Fruit fly (Drosophila melanogaster) whole organism, embryonic: ENCODE measurements around the gene Hrd3.

Source experiments
- ATbp ChIP-seq: fragments of 200-800 bp; sonication (Bioruptor generic); optimal IDR thresholded peaks from 2 replicates; lab custom pipeline; 2017; ENCODE audit warnings: missing biosample characterization, mild to moderate bottlenecking, missing genetic modification characterization, missing genetic modification reagents
- Atf6 ChIP-seq: fragments of 200-800 bp; sonication (Bioruptor generic); IDR thresholded peaks from 2 replicates; pipeline ENCODE4 v1.3.6; 2022; ENCODE audit warnings: missing biosample characterization, missing genetic modification characterization
- B-H1 ChIP-seq: fragments of 200-800 bp; sonication (Bioruptor generic); IDR thresholded peaks from 3 replicates; pipeline ENCODE4 v1.3.6; 2022; ENCODE audit warnings: missing biosample characterization, missing genetic modification characterization
- CG10321 ChIP-seq: fragments of 200-800 bp; sonication (Bioruptor generic); IDR thresholded peaks from 2 replicates; pipeline ENCODE4 v1.3.6; 2022; ENCODE audit warnings: missing biosample characterization, missing genetic modification characterization
- CG12299 ChIP-seq: fragments of 200-800 bp; sonication (Bioruptor generic); optimal IDR thresholded peaks from 2 replicates; lab custom pipeline; 2018; ENCODE audit warnings: missing biosample characterization, mild to moderate bottlenecking, missing genetic modification characterization
- CG13624 ChIP-seq: fragments of 200-800 bp; sonication (Bioruptor generic); optimal IDR thresholded peaks from 2 replicates; lab custom pipeline; 2016; ENCODE audit warnings: missing biosample characterization, missing genetic modification characterization
- CG14050 ChIP-seq: fragments of 200-800 bp; sonication (Bioruptor generic); IDR thresholded peaks from 3 replicates; pipeline ENCODE4 v1.3.6; 2022; ENCODE audit warnings: missing biosample characterization, missing genetic modification characterization
- CG14667 ChIP-seq: fragments of 200-800 bp; sonication (Bioruptor generic); IDR thresholded peaks from 2 replicates; pipeline ENCODE4 v1.3.6; 2022; ENCODE audit warnings: missing biosample characterization, missing genetic modification characterization
- CG14860 ChIP-seq: fragments of 200-800 bp; sonication (Bioruptor generic); IDR thresholded peaks from 3 replicates; pipeline ENCODE4 v1.3.6; 2022; ENCODE audit warnings: missing biosample characterization, missing genetic modification characterization; ENCODE audit not compliant: partially characterized antibody
- CG1529 ChIP-seq: fragments of 200-800 bp; sonication (Bioruptor generic); optimal IDR thresholded peaks from 3 replicates; lab custom pipeline; 2018; ENCODE audit warnings: missing biosample characterization, missing genetic modification characterization
- CG17359 ChIP-seq: fragments of 200-800 bp; sonication (Bioruptor generic); optimal IDR thresholded peaks from 3 replicates; lab custom pipeline; 2018; ENCODE audit warnings: missing biosample characterization, mild to moderate bottlenecking, missing genetic modification characterization, moderate library complexity
- CG2202 ChIP-seq: fragments of 200-800 bp; sonication (Bioruptor generic); optimal IDR thresholded peaks from 2 replicates; lab custom pipeline; 2018; ENCODE audit warnings: missing biosample characterization, mild to moderate bottlenecking, missing genetic modification characterization
- CG2875 ChIP-seq: fragments of 200-800 bp; sonication (Bioruptor generic); optimal IDR thresholded peaks from 2 replicates; lab custom pipeline; 2017; ENCODE audit warnings: missing biosample characterization, mild to moderate bottlenecking, missing genetic modification characterization, missing genetic modification reagents
- CG3065 ChIP-seq: fragments of 200-800 bp; sonication (Bioruptor generic); optimal IDR thresholded peaks from 2 replicates; lab custom pipeline; 2016; ENCODE audit warnings: missing biosample characterization, missing genetic modification characterization
- CG31441 ChIP-seq: fragments of 200-800 bp; sonication (Bioruptor generic); IDR thresholded peaks from 2 replicates; pipeline ENCODE4 v1.3.6; 2022; ENCODE audit warnings: missing biosample characterization, missing genetic modification characterization
- CG3281 ChIP-seq: fragments of 200-800 bp; sonication (Bioruptor generic); optimal IDR thresholded peaks from 3 replicates; lab custom pipeline; 2017; ENCODE audit warnings: missing biosample characterization, mild to moderate bottlenecking, missing genetic modification characterization
- CG3995 ChIP-seq: fragments of 200-800 bp; sonication (Bioruptor generic); optimal IDR thresholded peaks from 3 replicates; lab custom pipeline; 2016; ENCODE audit warnings: missing biosample characterization, missing genetic modification characterization
- CG4820 ChIP-seq: fragments of 200-800 bp; sonication (Bioruptor generic); optimal IDR thresholded peaks from 3 replicates; lab custom pipeline; 2016; ENCODE audit warnings: missing biosample characterization, missing genetic modification characterization
- CG6791 ChIP-seq: fragments of 200-800 bp; sonication (Bioruptor generic); IDR thresholded peaks from 3 replicates; pipeline ENCODE4 v1.3.6; 2022; ENCODE audit warnings: missing biosample characterization, missing genetic modification characterization; ENCODE audit not compliant: partially characterized antibody
- CG7987 ChIP-seq: fragments of 200-800 bp; sonication (Bioruptor generic); optimal IDR thresholded peaks from 2 replicates; lab custom pipeline; 2018; ENCODE audit warnings: missing biosample characterization, mild to moderate bottlenecking, missing genetic modification characterization, moderate library complexity
- Camta ChIP-seq: fragments of 200-800 bp; sonication (Bioruptor generic); optimal IDR thresholded peaks from 2 replicates; lab custom pipeline; 2016; ENCODE audit warnings: missing biosample characterization, missing genetic modification characterization
- Dek ChIP-seq: fragments of 200-800 bp; sonication (Bioruptor generic); optimal IDR thresholded peaks from 3 replicates; lab custom pipeline; 2019; ENCODE audit warnings: missing biosample characterization, mild to moderate bottlenecking, missing genetic modification characterization, moderate library complexity
- Elba2 ChIP-seq: fragments of 200-800 bp; sonication (Bioruptor generic); optimal IDR thresholded peaks from 3 replicates; lab custom pipeline; 2016; ENCODE audit warnings: missing biosample characterization, missing genetic modification characterization
- Fer2 ChIP-seq: fragments of 200-800 bp; sonication (Bioruptor generic); optimal IDR thresholded peaks from 2 replicates; lab custom pipeline; 2018; ENCODE audit warnings: missing biosample characterization, mild to moderate bottlenecking, missing genetic modification characterization, moderate library complexity
- H2.0 ChIP-seq: fragments of 200-800 bp; sonication (Bioruptor generic); IDR thresholded peaks from 2 replicates; pipeline ENCODE4 v1.3.6; 2022; ENCODE audit warnings: missing biosample characterization, missing genetic modification characterization
- Hr39 ChIP-seq: fragments of >200 bp; optimal IDR thresholded peaks from 2 replicates; lab custom pipeline; 2017
- MTF-1 ChIP-seq: fragments of 200-800 bp; sonication (Bioruptor generic); optimal IDR thresholded peaks from 2 replicates; lab custom pipeline; 2018; ENCODE audit warnings: missing biosample characterization, mild to moderate bottlenecking, missing genetic modification characterization, borderline replicate concordance
- Mad ChIP-seq: fragments of 200-800 bp; sonication (Bioruptor generic); optimal IDR thresholded peaks from 2 replicates; lab custom pipeline; 2016; ENCODE audit warnings: missing biosample characterization, missing genetic modification characterization
- NFAT ChIP-seq: fragments of 200-800 bp; sonication (Bioruptor generic); IDR thresholded peaks from 2 replicates; pipeline ENCODE4 v1.3.6; 2022; ENCODE audit warnings: missing biosample characterization, missing genetic modification characterization
- NfI ChIP-seq: fragments of 200-800 bp; sonication (Bioruptor generic); optimal IDR thresholded peaks from 3 replicates; lab custom pipeline; 2018; ENCODE audit warnings: missing biosample characterization, mild to moderate bottlenecking, missing genetic modification characterization, moderate library complexity
- Sry-β ChIP-seq: fragments of 200-800 bp; sonication (Bioruptor generic); optimal IDR thresholded peaks from 2 replicates; lab custom pipeline; 2018; ENCODE audit warnings: missing biosample characterization, mild to moderate bottlenecking, missing genetic modification characterization, moderate library complexity
- Vsx1 ChIP-seq: fragments of 200-800 bp; sonication (Bioruptor generic); optimal IDR thresholded peaks from 2 replicates; lab custom pipeline; 2017; ENCODE audit warnings: missing biosample characterization, mild to moderate bottlenecking, missing genetic modification characterization, missing genetic modification reagents
- ash1 ChIP-seq: fragments of 200-800 bp; sonication (Bioruptor generic); optimal IDR thresholded peaks from 2 replicates; lab custom pipeline; 2018; ENCODE audit warnings: missing biosample characterization, mild to moderate bottlenecking, missing genetic modification characterization
- ato ChIP-seq: fragments of 200-800 bp; sonication (Bioruptor generic); IDR thresholded peaks from 2 replicates; pipeline ENCODE4 v1.3.6; 2022; ENCODE audit warnings: missing biosample characterization, missing genetic modification characterization; ENCODE audit not compliant: partially characterized antibody
- chinmo ChIP-seq: fragments of 200-800 bp; sonication (Bioruptor generic); IDR thresholded peaks from 4 replicates; pipeline ENCODE4 v1.3.6; 2022; ENCODE audit warnings: missing biosample characterization, missing genetic modification characterization; ENCODE audit not compliant: partially characterized antibody
- cwo ChIP-seq: fragments of 200-800 bp; sonication (Bioruptor generic); optimal IDR thresholded peaks from 3 replicates; lab custom pipeline; 2017; ENCODE audit warnings: missing biosample characterization, missing genetic modification characterization, mild to moderate bottlenecking, moderate library complexity, missing genetic modification reagents
- emc ChIP-seq: fragments of 200-800 bp; sonication (Bioruptor generic); optimal IDR thresholded peaks from 2 replicates; lab custom pipeline; 2016; ENCODE audit warnings: missing biosample characterization, missing genetic modification characterization
- fd3F ChIP-seq: fragments of 200-800 bp; sonication (Bioruptor generic); optimal IDR thresholded peaks from 2 replicates; lab custom pipeline; 2018; ENCODE audit warnings: missing biosample characterization, mild to moderate bottlenecking, missing genetic modification characterization, moderate library complexity
- fru ChIP-seq: fragments of >200 bp; optimal IDR thresholded peaks from 2 replicates; lab custom pipeline; 2017
- gfzf ChIP-seq: fragments of 200-800 bp; sonication (Bioruptor generic); optimal IDR thresholded peaks from 2 replicates; lab custom pipeline; 2016; ENCODE audit warnings: missing biosample characterization, mild to moderate bottlenecking, missing genetic modification characterization, moderate library complexity
- kay ChIP-seq: fragments of 200-800 bp; sonication (Bioruptor generic); optimal IDR thresholded peaks from 2 replicates; lab custom pipeline; 2016; ENCODE audit warnings: missing biosample characterization, missing genetic modification characterization
- kni ChIP-seq: fragments of 200-800 bp; sonication (Bioruptor generic); optimal IDR thresholded peaks from 3 replicates; lab custom pipeline; 2017; ENCODE audit warnings: mild to moderate bottlenecking, missing biosample characterization, missing genetic modification reagents, missing genetic modification characterization
- nerfin-1 ChIP-seq: fragments of 200-800 bp; sonication (Bioruptor generic); optimal IDR thresholded peaks from 3 replicates; lab custom pipeline; 2019; ENCODE audit warnings: missing biosample characterization, mild to moderate bottlenecking, missing genetic modification characterization, moderate library complexity
- peb ChIP-seq: fragments of 200-800 bp; sonication (Bioruptor generic); IDR thresholded peaks from 2 replicates; pipeline ENCODE4 v1.3.6; 2022; ENCODE audit warnings: missing biosample characterization, missing genetic modification characterization
- pros ChIP-seq: fragments of 200-800 bp; sonication (Bioruptor generic); optimal IDR thresholded peaks from 3 replicates; lab custom pipeline; 2019; ENCODE audit warnings: missing biosample characterization, mild to moderate bottlenecking, missing genetic modification characterization, moderate library complexity
- sens-2 ChIP-seq: fragments of 200-800 bp; sonication (Bioruptor generic); IDR thresholded peaks from 2 replicates; pipeline ENCODE4 v1.3.6; 2022; ENCODE audit warnings: missing biosample characterization, missing genetic modification characterization
- ssp ChIP-seq: fragments of 200-800 bp; sonication (Bioruptor generic); IDR thresholded peaks from 2 replicates; pipeline ENCODE4 v1.3.6; 2022; ENCODE audit warnings: missing biosample characterization, missing genetic modification characterization
- tll ChIP-seq, 2 experiments: fragments of 200-800 bp in 1 of 2; fragments of >200 bp in 1 of 2; sonication (Bioruptor generic) in 1 of 2; optimal IDR thresholded peaks; 2 replicates each; lab custom pipeline; 2017 to 2019; ENCODE audit warnings: missing biosample characterization in 2 of 2, missing genetic modification characterization in 2 of 2, mild to moderate bottlenecking in 1 of 2, moderate library complexity in 1 of 2
- wek ChIP-seq: fragments of 200-800 bp; sonication (Bioruptor generic); optimal IDR thresholded peaks from 3 replicates; lab custom pipeline; 2018; ENCODE audit warnings: missing biosample characterization, mild to moderate bottlenecking, missing genetic modification characterization, moderate library complexity
- wor ChIP-seq: fragments of 200-800 bp; sonication (Bioruptor generic); IDR thresholded peaks from 2 replicates; pipeline ENCODE4 v1.3.6; 2022; ENCODE audit warnings: missing biosample characterization, missing genetic modification characterization
- zen2 ChIP-seq: fragments of 200-800 bp; sonication (Bioruptor generic); IDR thresholded peaks from 3 replicates; pipeline ENCODE4 v1.3.6; 2022; ENCODE audit warnings: missing biosample characterization, missing genetic modification characterization; ENCODE audit not compliant: partially characterized antibody

Gene Hrd3

DNA sequence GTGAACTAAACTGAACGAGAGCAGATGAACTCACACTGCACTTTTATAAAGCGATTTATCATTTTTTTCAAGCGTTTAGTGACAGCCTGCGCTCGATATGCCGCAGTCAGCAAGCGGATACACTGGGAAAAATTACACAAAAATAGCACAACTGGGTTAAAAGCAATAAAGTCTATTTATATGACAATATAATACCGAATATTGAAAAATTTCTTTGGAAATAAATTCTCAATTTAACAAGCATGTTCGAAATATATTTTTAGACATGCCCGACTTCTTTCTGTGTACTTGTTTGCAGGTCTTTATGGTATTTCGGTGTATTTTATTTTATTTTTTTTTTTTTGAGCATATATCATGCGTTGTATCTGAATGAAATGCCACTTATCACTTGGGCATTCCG is 44.5 kb downstream of the Hrd3 start (continued):
- no peak for TF ChIP-seq CG3995 (GFP tag; lab: Kevin White, UChicago)
- no peak for TF ChIP-seq ash1 (GFP tag; lab: Kevin White, UChicago)
- TF ChIP-seq kni (GFP tag; lab: Kevin White, UChicago), result no peak
- TF ChIP-seq Mad (GFP tag; lab: Kevin White, UChicago), result peak; percentile 62
- TF ChIP-seq Atf6 (GFP tag; lab: Robert Waterston, UW), result peak; percentile 53; the same call in 1 of the 2 replicates
- TF ChIP-seq CG10321 (GFP tag; lab: Robert Waterston, UW), result no peak
- peak; percentile 47 for TF ChIP-seq nerfin-1 (tag; lab: Kevin White, UChicago)
- no peak for TF ChIP-seq MTF-1
- peak; percentile 55; the same call in 1 of the 2 replicates for TF ChIP-seq sens-2 (GFP tag; lab: Robert Waterston, UW)
- TF ChIP-seq Camta (GFP tag; lab: Kevin White, UChicago), result peak; percentile 60
- TF ChIP-seq tll (GFP tag; optimal IDR thresholded peaks at IDR 0.05; lab: Kevin White, UChicago), result no peak
- TF ChIP-seq wor (GFP tag; lab: Robert Waterston, UW), result peak; percentile 46; the same call in 1 of the 2 replicates
- no peak for TF ChIP-seq CG7987 (GFP tag; lab: Kevin White, UChicago)
- TF ChIP-seq zen2 (GFP tag; lab: Robert Waterston, UW), result no peak
- TF ChIP-seq kay (GFP tag; lab: Kevin White, UChicago), result peak; percentile 28
- TF ChIP-seq CG13624 (GFP tag; lab: Kevin White, UChicago), result peak; percentile 10
- TF ChIP-seq B-H1 (GFP tag; lab: Robert Waterston, UW), result no peak; the same call in 2 of the 3 replicates
- TF ChIP-seq fru (lab: Kevin White, UChicago), result no peak
- TF ChIP-seq Fer2 (tag; lab: Kevin White, UChicago), result no peak
- peak; percentile 59 for TF ChIP-seq ATbp (GFP tag; lab: Kevin White, UChicago)
- TF ChIP-seq CG4820, result peak; percentile 78
- TF ChIP-seq H2.0 (GFP tag; lab: Robert Waterston, UW), result peak; percentile 57
- TF ChIP-seq chinmo (GFP tag; lab: Robert Waterston, UW), result no peak
- no peak for TF ChIP-seq wek (GFP tag; lab: Kevin White, UChicago)
- peak; percentile 18 for TF ChIP-seq CG3065
- peak; percentile 29 for TF ChIP-seq CG2202 (tag; lab: Kevin White, UChicago)
- TF ChIP-seq cwo (GFP tag; lab: Kevin White, UChicago), result no peak
- TF ChIP-seq CG14050 (GFP tag; lab: Robert Waterston, UW), result no peak
- peak; percentile 55 for TF ChIP-seq CG2875 (GFP tag; lab: Kevin White, UChicago)
- TF ChIP-seq CG6791, result no peak
- no peak for TF ChIP-seq Elba2 (GFP tag; lab: Kevin White, UChicago)
- no peak for TF ChIP-seq emc (GFP tag; lab: Kevin White, UChicago)
- TF ChIP-seq fd3F (GFP tag; lab: Kevin White, UChicago), result peak; percentile 40
- TF ChIP-seq CG17359 (tag; lab: Kevin White, UChicago), result peak; percentile 70
- TF ChIP-seq CG12299, result peak; percentile 2
- no peak for TF ChIP-seq gfzf
- peak; percentile 39 for TF ChIP-seq Vsx1
- TF ChIP-seq NfI (GFP tag; lab: Kevin White, UChicago), result peak; percentile 45
- TF ChIP-seq CG31441 (GFP tag; lab: Robert Waterston, UW), result peak; percentile 74
- TF ChIP-seq pros (GFP tag; lab: Kevin White, UChicago), result no peak
- TF ChIP-seq CG1529 (GFP tag; lab: Kevin White, UChicago), result peak; percentile 51
- TF ChIP-seq CG14860, result no peak
- TF ChIP-seq peb (GFP tag; lab: Robert Waterston, UW), result no peak
- no peak for TF ChIP-seq CG3281
- TF ChIP-seq ssp (GFP tag; lab: Robert Waterston, UW), result 0 out of 2 replicates have a peak, but pooled peaks have one; percentile 24
- no peak for TF ChIP-seq NFAT (GFP tag; lab: Robert Waterston, UW)
- TF ChIP-seq Sry-β (GFP tag; lab: Kevin White, UChicago), result no peak
- TF ChIP-seq Dek (tag; lab: Kevin White, UChicago), result peak; percentile 35
- peak; percentile 31 for TF ChIP-seq CG14667 (GFP tag; lab: Robert Waterston, UW)
- TF ChIP-seq Hr39, result no peak
- TF ChIP-seq ato (GFP tag; lab: Robert Waterston, UW), result no peak
